Worm (Caenorhabditis elegans): ENCODE data around the gene C36C5.14.

The C36C5.14 gene

ce11 chrV:3171625-3172024 is 6.3 kb upstream of the C36C5.14 start:
- TF ChIP-seq nfya-1 (tag; optimal IDR thresholded peaks at IDR 0.05) (no peak), ceh-2 (tag; optimal IDR thresholded peaks at IDR 0.05) (no peak), ceh-9 (tag; optimal IDR thresholded peaks at IDR 0.05) (no peak), pha-4 (tag; optimal IDR thresholded peaks at IDR 0.05) (no peak), C38D4.7 (GFP tag; optimal IDR thresholded peaks at IDR 0.05) (no peak), pat-9 (tag; optimal IDR thresholded peaks at IDR 0.05) (no peak), ceh-19 (GFP tag; optimal IDR thresholded peaks at IDR 0.05) (no peak), odd-2 (tag; optimal IDR thresholded peaks at IDR 0.05) (no peak), ceh-45 (GFP tag; IDR thresholded peaks at IDR 0.05) (no peak), ama-1 (optimal IDR thresholded peaks at IDR 0.05) (no peak), ceh-24 (tag; optimal IDR thresholded peaks at IDR 0.05) (no peak), pha-2 (tag; optimal IDR thresholded peaks at IDR 0.05) (no peak), pros-1 (tag; optimal IDR thresholded peaks at IDR 0.05) (no peak)

DNA sequence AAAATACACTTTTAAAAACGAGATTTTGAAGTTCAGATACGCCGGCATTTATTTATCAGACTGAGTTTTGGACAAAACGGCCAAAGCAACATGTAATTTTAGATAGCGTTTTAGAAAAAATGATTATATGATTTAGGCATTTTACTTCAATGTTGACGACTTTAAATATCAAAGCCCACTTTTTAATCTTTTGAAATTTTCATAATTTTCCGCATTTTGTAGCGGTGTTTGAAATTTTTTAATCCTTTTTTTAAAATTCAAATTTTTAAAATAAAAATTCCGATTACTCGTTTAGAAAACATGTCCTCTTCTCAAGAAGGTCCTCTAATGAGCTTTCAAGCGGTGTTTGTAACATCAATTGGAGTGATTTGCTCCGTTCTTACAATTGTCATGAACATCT is 4.5 kb upstream of the C36C5.14 start, which contains the start of gene srbc-6:
Gene srbc-6 (plus strand): TSS at position 301 of the 400 bp plus-strand sequence.
- TF ChIP-seq fax-1 (tag; optimal IDR thresholded peaks at IDR 0.05), result no peak
- no peak for TF ChIP-seq lin-11 (tag; optimal IDR thresholded peaks at IDR 0.05)
- TF ChIP-seq K02D7.2 (tag; optimal IDR thresholded peaks at IDR 0.05), result no peak
- no peak for TF ChIP-seq syd-9 (tag; optimal IDR thresholded peaks at IDR 0.05)
- TF ChIP-seq ceh-22 (tag; optimal IDR thresholded peaks at IDR 0.05), result no peak
- no peak for TF ChIP-seq ceh-9 (tag; optimal IDR thresholded peaks at IDR 0.05)
- TF ChIP-seq unc-42 (tag; optimal IDR thresholded peaks at IDR 0.05), result no peak
- no peak for TF ChIP-seq sox-2 (GFP tag; IDR thresholded peaks at IDR 0.05)
- no peak for TF ChIP-seq pag-3 (tag; optimal IDR thresholded peaks at IDR 0.05; ENCODE audit: borderline replicate concordance)
- no peak for TF ChIP-seq C08G9.2 (tag; optimal IDR thresholded peaks at IDR 0.05)
- no peak for TF ChIP-seq eyg-1 (tag; optimal IDR thresholded peaks at IDR 0.05)
- TF ChIP-seq sdc-2 (tag; optimal IDR thresholded peaks at IDR 0.05), result no peak
- TF ChIP-seq C38D4.7 (GFP tag; optimal IDR thresholded peaks at IDR 0.05), result no peak
- no peak for TF ChIP-seq npax-4 (tag; optimal IDR thresholded peaks at IDR 0.05)
- TF ChIP-seq hlh-15 (tag; optimal IDR thresholded peaks at IDR 0.05), result no peak
- no peak for TF ChIP-seq pha-4 (tag; optimal IDR thresholded peaks at IDR 0.05)
- TF ChIP-seq elt-2 (tag; optimal IDR thresholded peaks at IDR 0.05), result no peak
- TF ChIP-seq dve-1 (tag; optimal IDR thresholded peaks at IDR 0.05), result no peak
- TF ChIP-seq ref-2 (tag; optimal IDR thresholded peaks at IDR 0.05), result no peak
- no peak for TF ChIP-seq hlh-8 (tag; optimal IDR thresholded peaks at IDR 0.05)

DNA sequence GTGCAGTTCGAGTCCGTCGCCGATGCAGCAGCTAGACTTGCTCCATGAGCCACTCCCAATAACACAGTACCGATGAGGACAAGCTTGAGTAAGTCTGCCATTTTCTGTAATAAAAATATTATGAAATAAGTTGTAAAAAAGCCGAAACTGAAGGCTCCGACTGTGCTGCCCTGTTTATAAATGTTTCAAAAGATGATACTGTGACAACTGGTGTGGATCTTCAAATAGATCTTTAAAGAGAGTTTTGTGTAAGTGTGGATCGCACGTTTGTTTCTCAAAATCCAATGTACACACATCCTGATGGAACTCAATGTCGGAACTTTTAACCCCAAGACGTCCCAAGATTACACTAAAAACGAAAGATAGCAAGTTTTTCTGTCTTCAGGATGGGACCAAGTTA is 3.3 kb upstream of the C36C5.14 start, which contains the start of gene C36C5.15:
Gene C36C5.15 (minus strand): TSS at position 101 of the 400 bp plus-strand sequence.
- TF ChIP-seq sox-2 (GFP tag; IDR thresholded peaks at IDR 0.05), result no peak
- TF ChIP-seq zip-5 (tag; optimal IDR thresholded peaks at IDR 0.05), result no peak
- no peak for TF ChIP-seq ceh-18 (tag; optimal IDR thresholded peaks at IDR 0.05)
- TF ChIP-seq sox-4 (tag; optimal IDR thresholded peaks at IDR 0.05), result no peak
- TF ChIP-seq ceh-22 (tag; optimal IDR thresholded peaks at IDR 0.05), result no peak
- TF ChIP-seq che-1 (tag; optimal IDR thresholded peaks at IDR 0.05), result no peak
- no peak for TF ChIP-seq npax-4 (tag; optimal IDR thresholded peaks at IDR 0.05)
- no peak for TF ChIP-seq ceh-6 (GFP tag; optimal IDR thresholded peaks at IDR 0.05)
- TF ChIP-seq unc-3 (GFP tag; conservative IDR thresholded peaks at IDR 0.05), result no peak
- TF ChIP-seq unc-3 (tag; optimal IDR thresholded peaks at IDR 0.05), result no peak
- TF ChIP-seq lin-11 (tag; optimal IDR thresholded peaks at IDR 0.05), result no peak
- no peak for TF ChIP-seq C08G9.2 (tag; optimal IDR thresholded peaks at IDR 0.05)
- no peak for TF ChIP-seq hlh-6 (tag; optimal IDR thresholded peaks at IDR 0.05)
- no peak for TF ChIP-seq mec-3 (tag; optimal IDR thresholded peaks at IDR 0.05; ENCODE audit: borderline replicate concordance)
